Fruit fly (Drosophila melanogaster): ENCODE data around the gene PGRP-SB1.
A peak's percentile ranks its signal among the peaks of the same experiment; 100 is the strongest.

The PGRP-SB1 gene

DNA sequence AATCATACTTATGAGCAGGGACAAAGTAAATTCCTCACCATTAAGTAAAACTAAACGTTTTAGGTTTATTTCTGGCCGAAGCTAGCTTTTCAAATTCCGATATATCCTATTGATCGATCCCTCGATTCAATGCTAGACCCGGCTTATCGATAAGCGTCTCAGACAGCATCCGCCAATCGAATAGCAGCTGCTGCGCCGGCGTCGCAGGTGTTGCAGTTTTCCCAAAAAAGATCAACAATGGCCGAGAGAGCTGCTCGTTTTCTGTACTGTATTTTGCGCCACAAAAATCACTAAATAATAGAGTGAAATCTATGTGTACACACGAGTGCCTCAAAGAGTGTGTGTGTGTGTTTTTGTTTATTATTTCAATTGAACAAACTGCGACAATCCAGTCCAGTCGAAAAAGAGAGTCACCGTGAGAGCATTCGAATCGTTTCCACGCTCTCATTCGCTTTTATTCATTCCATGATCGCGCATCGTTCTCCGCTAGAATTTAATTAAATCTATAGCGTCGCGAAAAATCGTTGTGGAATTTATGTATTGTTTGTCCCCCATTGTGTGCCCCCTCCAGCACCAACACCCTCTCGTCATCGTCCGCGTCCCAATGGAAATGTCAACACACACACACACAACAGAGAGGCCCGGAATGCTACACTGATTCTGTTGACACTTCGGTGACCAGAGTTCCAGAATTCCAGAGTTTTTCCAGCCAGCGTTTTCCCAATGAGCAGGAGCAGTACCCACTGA lies 14.2 kb downstream of the PGRP-SB1 start (continued):
- no peak for TF ChIP-seq CG42726 (GFP tag; IDR thresholded peaks at IDR 0.05; ENCODE audit: partially characterized antibody)
- no peak for TF ChIP-seq B-H2 (GFP tag; optimal IDR thresholded peaks at IDR 0.05)
- TF ChIP-seq CG33557 (GFP tag; optimal IDR thresholded peaks at IDR 0.05): no peak
- peak; percentile 66 for TF ChIP-seq CG10543 (GFP tag; optimal IDR thresholded peaks at IDR 0.05)
- TF ChIP-seq jigr1 (GFP tag; IDR thresholded peaks at IDR 0.05): no peak
- no peak for TF ChIP-seq slou (GFP tag; optimal IDR thresholded peaks at IDR 0.05)
- no peak for TF ChIP-seq chm (GFP tag; IDR thresholded peaks at IDR 0.05)
- peak; percentile 18 for TF ChIP-seq BEAF-32 (GFP tag; optimal IDR thresholded peaks at IDR 0.05)
- no peak for TF ChIP-seq CG10431 (GFP tag; optimal IDR thresholded peaks at IDR 0.05)
- no peak for TF ChIP-seq Asciz (GFP tag; optimal IDR thresholded peaks at IDR 0.05)
- peak; percentile 46 for TF ChIP-seq disco-r (GFP tag; optimal IDR thresholded peaks at IDR 0.05)
- no peak for TF ChIP-seq CG4282 (GFP tag; optimal IDR thresholded peaks at IDR 0.05)
- TF ChIP-seq CG11247 (GFP tag; IDR thresholded peaks at IDR 0.05): no peak
- peak; percentile 54; the same call in 2 of the 3 replicates for TF ChIP-seq CG16813 (GFP tag; IDR thresholded peaks at IDR 0.05; ENCODE audit: partially characterized antibody)
- peak; percentile 3 for TF ChIP-seq MESR4 (GFP tag; optimal IDR thresholded peaks at IDR 0.05)
- peak; percentile 82 for TF ChIP-seq bbx (GFP tag; IDR thresholded peaks at IDR 0.05; ENCODE audit: partially characterized antibody)
- peak; percentile 63; the same call in 3 of the 4 replicates for TF ChIP-seq Dll (GFP tag; IDR thresholded peaks at IDR 0.05; ENCODE audit: partially characterized antibody)
- TF ChIP-seq CG14710 (tag; optimal IDR thresholded peaks at IDR 0.05): peak; percentile 1
- TF ChIP-seq CG7963 (GFP tag; IDR thresholded peaks at IDR 0.05; ENCODE audit: partially characterized antibody): peak; percentile 60; the same call in 2 of the 3 replicates
- TF ChIP-seq Camta (GFP tag; optimal IDR thresholded peaks at IDR 0.05): no peak
- peak; percentile 19 for TF ChIP-seq Side (GFP tag; optimal IDR thresholded peaks at IDR 0.05)
- TF ChIP-seq sug (tag; optimal IDR thresholded peaks at IDR 0.05): no peak
- no peak for TF ChIP-seq B-H1 (GFP tag; IDR thresholded peaks at IDR 0.05)
- peak in 1 of 2 experiments; percentile 58 for TF ChIP-seq crp (GFP tag; optimal IDR thresholded peaks at IDR 0.05)
- peak; percentile 54 for TF ChIP-seq cg (GFP tag; optimal IDR thresholded peaks at IDR 0.05)
- peak; percentile 76; the same call in 1 of the 2 replicates for TF ChIP-seq nerfin-2 (GFP tag; IDR thresholded peaks at IDR 0.05; ENCODE audit: partially characterized antibody)
- TF ChIP-seq CG6254 (GFP tag; optimal IDR thresholded peaks at IDR 0.05): peak; percentile 64
- peak; percentile 87; the same call in 2 of the 4 replicates for TF ChIP-seq chinmo (GFP tag; IDR thresholded peaks at IDR 0.05; ENCODE audit: partially characterized antibody)
- TF ChIP-seq NfI (GFP tag; optimal IDR thresholded peaks at IDR 0.05): no peak
- no peak for TF ChIP-seq sob (GFP tag; IDR thresholded peaks at IDR 0.05)
- TF ChIP-seq YL-1 (GFP tag; optimal IDR thresholded peaks at IDR 0.05): peak; percentile 15
- no peak for TF ChIP-seq Lhr (GFP tag; optimal IDR thresholded peaks at IDR 0.05)
- TF ChIP-seq CG15514 (GFP tag; optimal IDR thresholded peaks at IDR 0.05): no peak
- no peak for TF ChIP-seq gsb-n (tag; optimal IDR thresholded peaks at IDR 0.05)
- TF ChIP-seq Atf3 (GFP tag; optimal IDR thresholded peaks at IDR 0.05): no peak
- TF ChIP-seq unc-4 (GFP tag; IDR thresholded peaks at IDR 0.05; ENCODE audit: partially characterized antibody): peak; percentile 47; the same call in 1 of the 2 replicates
- no peak for TF ChIP-seq CG8944 (GFP tag; optimal IDR thresholded peaks at IDR 0.05)
- TF ChIP-seq Gug (GFP tag; IDR thresholded peaks at IDR 0.05): no peak
- TF ChIP-seq pnt (GFP tag; optimal IDR thresholded peaks at IDR 0.05): no peak
- TF ChIP-seq HLH4C (GFP tag; IDR thresholded peaks at IDR 0.05; ENCODE audit: partially characterized antibody): peak; percentile 81
- peak; percentile 66 for TF ChIP-seq ac (GFP tag; optimal IDR thresholded peaks at IDR 0.05)
- TF ChIP-seq vfl (GFP tag; optimal IDR thresholded peaks at IDR 0.05): no peak
- no peak for TF ChIP-seq CG12071 (GFP tag; optimal IDR thresholded peaks at IDR 0.05)
- TF ChIP-seq D (optimal IDR thresholded peaks at IDR 0.05): no peak
- no peak for TF ChIP-seq D (GFP tag; optimal IDR thresholded peaks at IDR 0.05)
- TF ChIP-seq klu (GFP tag; IDR thresholded peaks at IDR 0.05): no peak
- no peak for TF ChIP-seq CG10147 (GFP tag; optimal IDR thresholded peaks at IDR 0.05)

Data from whole organism, embryonic.